Worm (Caenorhabditis elegans) whole organism, midembryonic: Measurements from ENCODE around the gene arf-5.

Experiments used
- T22C8.4 ChIP-seq: fragments of 200-800 bp; sonication (Bioruptor generic); IDR thresholded peaks from 2 replicates; pipeline ENCODE4 v1.3.6; 2022; ENCODE audit warnings: missing genetic modification characterization, missing compliant biosample characterization
- cog-1 ChIP-seq: sonication (generic microtip); optimal IDR thresholded peaks from 2 replicates; lab custom pipeline; 2016; ENCODE audit warnings: missing genetic modification characterization, missing compliant biosample characterization
- flt-1 ChIP-seq: fragments of 200-800 bp; sonication (Bioruptor generic); IDR thresholded peaks from 2 replicates; pipeline ENCODE4 v1.3.6; 2022; ENCODE audit warnings: missing genetic modification characterization, missing compliant biosample characterization
- klf-2 ChIP-seq: fragments of 200-800 bp; sonication (Bioruptor generic); conservative IDR thresholded peaks from 2 replicates; pipeline ENCODE4 v1.3.6; 2022; ENCODE audit warnings: missing genetic modification reagents, missing genetic modification characterization, missing compliant biosample characterization
- med-1 ChIP-seq: sonication (generic microtip); optimal IDR thresholded peaks from 2 replicates; lab custom pipeline; 2017; ENCODE audit warnings: missing genetic modification characterization, mild to moderate bottlenecking, missing compliant biosample characterization, antibody characterized with exemption, missing genetic modification reagents; ENCODE audit not compliant: insufficient read depth
- ref-1 ChIP-seq: fragments of 200-800 bp; sonication (Bioruptor generic); conservative IDR thresholded peaks from 2 replicates; pipeline ENCODE4 v1.3.6; 2022; ENCODE audit warnings: missing genetic modification reagents, missing genetic modification characterization, missing compliant biosample characterization
- tab-1 ChIP-seq: fragments of 200-800 bp; sonication (Bioruptor generic); IDR thresholded peaks from 2 replicates; pipeline ENCODE4 v1.3.6; 2022; ENCODE audit warnings: missing genetic modification characterization, missing compliant biosample characterization
- ztf-23 ChIP-seq: fragments of 200-800 bp; sonication (Bioruptor generic); IDR thresholded peaks from 2 replicates; pipeline ENCODE4 v1.3.6; 2022; ENCODE audit warnings: missing genetic modification reagents, missing genetic modification characterization, missing compliant biosample characterization
- ztf-29 ChIP-seq: fragments of 200-800 bp; sonication (Bioruptor generic); IDR thresholded peaks from 2 replicates; pipeline ENCODE4 v1.3.6; 2022; ENCODE audit warnings: missing genetic modification reagents, missing genetic modification characterization, missing compliant biosample characterization

The arf-5 gene

ce11 chrIV:7983728-7984346 lies 1.5 kb downstream of the arf-5 start:
- 0 out of 2 replicates have a peak, but pooled peaks have one; percentile 11 for TF ChIP-seq flt-1
- TF ChIP-seq ztf-29 (GFP tag; lab: Robert Waterston, UW): no peak
- no peak for TF ChIP-seq cog-1 (tag; lab: Kevin White, UChicago)
- no peak for TF ChIP-seq T22C8.4 (GFP tag; lab: Robert Waterston, UW)
- TF ChIP-seq klf-2: no peak
- no peak for TF ChIP-seq tab-1 (GFP tag; lab: Robert Waterston, UW)

ce11 chrIV:7985737-7986136 lies 3.4 kb downstream of the arf-5 start:
- TF ChIP-seq tab-1 (GFP tag; lab: Robert Waterston, UW) (no peak), T22C8.4 (GFP tag; lab: Robert Waterston, UW) (no peak), flt-1 (no peak), ztf-23 (GFP tag; lab: Robert Waterston, UW) (no peak), med-1 (GFP tag; lab: Kevin White, UChicago) (no peak), cog-1 (tag; lab: Kevin White, UChicago) (no peak)

- TF ChIP-seq ref-1 (GFP tag; lab: Robert Waterston, UW) (no peak), flt-1 (no peak), cog-1 (tag; lab: Kevin White, UChicago) (no peak), ztf-29 (GFP tag; lab: Robert Waterston, UW) (no peak), klf-2 (no peak), tab-1 (GFP tag; lab: Robert Waterston, UW) (no peak), T22C8.4 (GFP tag; lab: Robert Waterston, UW) (no peak), ztf-23 (GFP tag; lab: Robert Waterston, UW) (no peak), med-1 (GFP tag; lab: Kevin White, UChicago) (no peak)
These were observed 4.8 kb downstream of the arf-5 start, which contains the start of gene mec-17 for ce11 chrIV:7987083-7987482. TSS of gene mec-17 (minus strand) at chrIV:7987183.

ce11 chrIV:7988385-7988784 lies 6.1 kb downstream of the arf-5 start, which contains the start of gene col-115:
TSS of gene col-115 (plus strand) at chrIV:7988685.
- TF ChIP-seq tab-1 (GFP tag; lab: Robert Waterston, UW) (no peak), klf-2 (no peak), T22C8.4 (GFP tag; lab: Robert Waterston, UW) (no peak), ztf-29 (GFP tag; lab: Robert Waterston, UW) (no peak), flt-1 (no peak), ztf-23 (GFP tag; lab: Robert Waterston, UW) (no peak), med-1 (GFP tag; lab: Kevin White, UChicago) (no peak), ref-1 (GFP tag; lab: Robert Waterston, UW) (no peak), cog-1 (tag; lab: Kevin White, UChicago) (no peak)

- TF ChIP-seq ref-1 (GFP tag; lab: Robert Waterston, UW) (no peak), T22C8.4 (GFP tag; lab: Robert Waterston, UW) (no peak), klf-2 (no peak), ztf-23 (GFP tag; lab: Robert Waterston, UW) (no peak), tab-1 (GFP tag; lab: Robert Waterston, UW) (no peak), cog-1 (tag; lab: Kevin White, UChicago) (no peak), med-1 (GFP tag; lab: Kevin White, UChicago) (no peak), ztf-29 (GFP tag; lab: Robert Waterston, UW) (no peak), flt-1 (no peak)
These were observed 12.4 kb downstream of the arf-5 start for ce11 chrIV:7994715-7995114.

- no peak for TF ChIP-seq flt-1
- TF ChIP-seq tab-1 (GFP tag; lab: Robert Waterston, UW): no peak
- no peak for TF ChIP-seq ref-1 (GFP tag; lab: Robert Waterston, UW)
- TF ChIP-seq klf-2: no peak
- no peak for TF ChIP-seq ztf-23 (GFP tag; lab: Robert Waterston, UW)
- no peak for TF ChIP-seq med-1 (GFP tag; lab: Kevin White, UChicago)
- no peak for TF ChIP-seq T22C8.4 (GFP tag; lab: Robert Waterston, UW)
- no peak for TF ChIP-seq ztf-29 (GFP tag; lab: Robert Waterston, UW)
- TF ChIP-seq cog-1 (tag; lab: Kevin White, UChicago): no peak
These were observed 18.4 kb downstream of the arf-5 start for ce11 chrIV:8000763-8001162.

ce11 chrIV:8004019-8004418 lies 21.7 kb downstream of the arf-5 start, which contains the start of gene rig-4:
TSS of gene rig-4 (minus strand) at chrIV:8004119.
- TF ChIP-seq med-1 (GFP tag; lab: Kevin White, UChicago) (no peak), cog-1 (tag; lab: Kevin White, UChicago) (no peak), flt-1 (no peak), tab-1 (GFP tag; lab: Robert Waterston, UW) (no peak), T22C8.4 (GFP tag; lab: Robert Waterston, UW) (no peak), klf-2 (no peak), ztf-23 (GFP tag; lab: Robert Waterston, UW) (no peak), ref-1 (GFP tag; lab: Robert Waterston, UW) (no peak), ztf-29 (GFP tag; lab: Robert Waterston, UW) (no peak)

ce11 chrIV:8005376-8005775 lies 23.1 kb downstream of the arf-5 start:
- TF ChIP-seq ztf-23 (GFP tag; lab: Robert Waterston, UW): no peak
- TF ChIP-seq ztf-29 (GFP tag; lab: Robert Waterston, UW): no peak
- no peak for TF ChIP-seq klf-2
- no peak for TF ChIP-seq ref-1 (GFP tag; lab: Robert Waterston, UW)
- no peak for TF ChIP-seq T22C8.4 (GFP tag; lab: Robert Waterston, UW)
- TF ChIP-seq med-1 (GFP tag; lab: Kevin White, UChicago): no peak
- no peak for TF ChIP-seq cog-1 (tag; lab: Kevin White, UChicago)
- TF ChIP-seq flt-1: no peak
- no peak for TF ChIP-seq tab-1 (GFP tag; lab: Robert Waterston, UW)

- TF ChIP-seq ref-1 (GFP tag; lab: Robert Waterston, UW) (no peak), med-1 (GFP tag; lab: Kevin White, UChicago) (no peak), flt-1 (no peak), ztf-29 (GFP tag; lab: Robert Waterston, UW) (no peak), T22C8.4 (GFP tag; lab: Robert Waterston, UW) (no peak), klf-2 (no peak), cog-1 (tag; lab: Kevin White, UChicago) (no peak), tab-1 (GFP tag; lab: Robert Waterston, UW) (no peak), ztf-23 (GFP tag; lab: Robert Waterston, UW) (no peak)
These were observed 23.8 kb downstream of the arf-5 start for ce11 chrIV:8006161-8006560.
